Worm (Caenorhabditis elegans) whole organism, L4/young adult: ENCODE data around the gene T14G8.6.

Experiments used
- dao-5 ChIP-seq: sonication (generic microtip); optimal IDR thresholded peaks from 2 replicates; lab custom pipeline; 2016; ENCODE audit warnings: missing genotype, missing genetic modification characterization, moderate library complexity, missing compliant biosample characterization
- him-1 ChIP-seq: sonication (generic microtip); optimal IDR thresholded peaks from 2 replicates; lab custom pipeline; 2016; ENCODE audit warnings: missing genotype, missing genetic modification reagents, missing genetic modification characterization, missing compliant biosample characterization

DNA sequence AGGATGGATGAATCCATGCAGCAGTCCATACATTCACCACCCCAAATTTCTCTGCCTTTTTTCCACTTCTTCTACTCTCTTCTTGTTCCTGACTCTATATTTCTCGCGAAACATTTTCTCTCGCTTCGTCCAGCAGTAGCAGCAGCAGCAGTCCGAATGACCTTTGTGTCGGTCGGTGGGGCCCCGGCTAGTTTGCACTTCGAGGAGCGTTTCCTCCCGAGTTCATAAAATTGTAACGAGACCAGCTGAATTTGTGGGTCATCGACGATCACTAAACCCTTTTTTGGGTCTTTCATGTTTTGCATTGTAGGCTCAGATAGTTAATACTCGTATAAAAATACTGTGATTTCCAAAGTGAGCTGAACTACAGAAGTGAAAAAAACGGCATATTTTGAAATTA lies 41.2 kb upstream of the T14G8.6 start:
- no peak for TF ChIP-seq him-1 (tag; lab: Kevin White, UChicago)
- TF ChIP-seq dao-5, result no peak
